Worm (Caenorhabditis elegans) whole organism, L3 larva: ENCODE data around the gene cec-1.
A peak's percentile ranks its signal among the peaks of the same experiment; 100 is the strongest.

Experiments
- R02D3.7 ChIP-seq: fragments of 150-350 bp; optimal IDR thresholded peaks from 2 replicates; lab custom pipeline; 2014; ENCODE audit warnings: missing biosample characterization, missing genetic modification characterization
- aly-2 ChIP-seq: fragments of 150-350 bp; optimal IDR thresholded peaks from 2 replicates; lab custom pipeline; 2014; ENCODE audit warnings: missing biosample characterization, missing genetic modification characterization
- ceh-16 ChIP-seq: sonication (generic microtip); optimal IDR thresholded peaks from 2 replicates; lab custom pipeline; 2017; ENCODE audit warnings: missing biosample characterization, missing genetic modification characterization
- ceh-28 ChIP-seq: fragments of 150-350 bp; optimal IDR thresholded peaks from 2 replicates; lab custom pipeline; 2014; ENCODE audit warnings: missing biosample characterization, missing genetic modification reagents, missing genetic modification characterization
- ceh-82 ChIP-seq: fragments of 150-350 bp; optimal IDR thresholded peaks from 2 replicates; lab custom pipeline; 2014; ENCODE audit warnings: missing biosample characterization, missing genetic modification characterization
- ceh-9 ChIP-seq: sonication (generic microtip); optimal IDR thresholded peaks from 2 replicates; lab custom pipeline; 2018; ENCODE audit warnings: missing biosample characterization, missing genetic modification characterization
- egl-27 ChIP-seq: sonication (generic microtip); optimal IDR thresholded peaks from 4 replicates; lab custom pipeline; 2017; ENCODE audit warnings: missing biosample characterization, missing genetic modification reagents, missing genetic modification characterization
- egl-5 ChIP-seq: fragments of 150-350 bp; optimal IDR thresholded peaks from 2 replicates; lab custom pipeline; 2017; ENCODE audit warnings: missing biosample characterization, missing genetic modification reagents, missing genetic modification characterization, inconsistent platforms
- elt-1 ChIP-seq: fragments of 150-350 bp; optimal IDR thresholded peaks from 2 replicates; lab custom pipeline; 2014; ENCODE audit warnings: missing biosample characterization, missing genetic modification characterization
- elt-2 ChIP-seq: sonication (generic microtip); optimal IDR thresholded peaks from 2 replicates; lab custom pipeline; 2016; ENCODE audit warnings: missing genetic modification reagents, mild to moderate bottlenecking, missing genetic modification characterization, missing compliant biosample characterization
- elt-3 ChIP-seq, 3 experiments: fragments of 150-350 bp in 1 of 3; sonication (generic microtip) in 2 of 3; optimal IDR thresholded peaks; 2 replicates in 2 of 3; 4 replicates in 1 of 3; lab custom pipeline; 2014 to 2017; ENCODE audit warnings: missing biosample characterization in 3 of 3, missing genetic modification characterization in 3 of 3
- eor-1 ChIP-seq, 2 experiments: fragments of 150-350 bp; optimal IDR thresholded peaks; 2 replicates each; lab custom pipeline; 2014 to 2018; ENCODE audit warnings: missing biosample characterization in 2 of 2, missing genetic modification characterization in 2 of 2
- fkh-10 ChIP-seq: sonication (generic microtip); optimal IDR thresholded peaks from 2 replicates; lab custom pipeline; 2017; ENCODE audit warnings: missing biosample characterization, missing genetic modification reagents, missing genetic modification characterization
- fos-1 ChIP-seq: fragments of 150-350 bp; optimal IDR thresholded peaks from 2 replicates; lab custom pipeline; 2014; ENCODE audit warnings: missing biosample characterization, missing genetic modification characterization
- hmg-11 ChIP-seq: sonication (generic microtip); optimal IDR thresholded peaks from 2 replicates; lab custom pipeline; 2016; ENCODE audit warnings: missing genetic modification characterization, missing compliant biosample characterization
- jun-1 ChIP-seq: fragments of 150-350 bp; optimal IDR thresholded peaks from 2 replicates; lab custom pipeline; 2014; ENCODE audit warnings: missing biosample characterization, missing genetic modification reagents, missing genetic modification characterization
- lin-15B ChIP-seq: fragments of 150-350 bp; optimal IDR thresholded peaks from 2 replicates; lab custom pipeline; 2014; ENCODE audit warnings: missing biosample characterization, missing genetic modification characterization
- lin-39 ChIP-seq: fragments of 150-350 bp; optimal IDR thresholded peaks from 2 replicates; lab custom pipeline; 2018; ENCODE audit warnings: missing biosample characterization, missing genetic modification reagents, missing genetic modification characterization
- lsy-12 ChIP-seq: sonication (generic microtip); optimal IDR thresholded peaks from 2 replicates; lab custom pipeline; 2016; ENCODE audit warnings: mild to moderate bottlenecking, missing genetic modification characterization, missing compliant biosample characterization
- mdl-1 ChIP-seq: fragments of 150-350 bp; optimal IDR thresholded peaks from 2 replicates; lab custom pipeline; 2014; ENCODE audit warnings: missing biosample characterization, missing genetic modification characterization
- mml-1 ChIP-seq: fragments of 150-350 bp; sonication (generic microtip); optimal IDR thresholded peaks from 3 replicates; lab custom pipeline; 2014; ENCODE audit warnings: missing biosample characterization, missing genetic modification characterization
- nfya-1 ChIP-seq: sonication (generic microtip); optimal IDR thresholded peaks from 2 replicates; lab custom pipeline; 2017; ENCODE audit warnings: missing genetic modification characterization, mild to moderate bottlenecking, missing compliant biosample characterization, antibody characterized with exemption, moderate library complexity; ENCODE audit not compliant: insufficient read depth
- nhr-11 ChIP-seq: fragments of 150-350 bp; optimal IDR thresholded peaks from 2 replicates; lab custom pipeline; 2014; ENCODE audit warnings: missing biosample characterization, missing genetic modification characterization
- nhr-12 ChIP-seq: fragments of 150-350 bp; optimal IDR thresholded peaks from 2 replicates; lab custom pipeline; 2014; ENCODE audit warnings: missing biosample characterization, missing genetic modification characterization
- nhr-237 ChIP-seq: fragments of 150-350 bp; optimal IDR thresholded peaks from 2 replicates; lab custom pipeline; 2014; ENCODE audit warnings: missing biosample characterization, missing genetic modification characterization
- nhr-25 ChIP-seq: sonication (generic microtip); optimal IDR thresholded peaks from 2 replicates; lab custom pipeline; 2017; ENCODE audit warnings: missing biosample characterization, missing genetic modification characterization
- nhr-28 ChIP-seq: fragments of 150-350 bp; optimal IDR thresholded peaks from 2 replicates; lab custom pipeline; 2014; ENCODE audit warnings: missing biosample characterization, missing genetic modification characterization
- nhr-43 ChIP-seq: sonication (generic microtip); optimal IDR thresholded peaks from 2 replicates; lab custom pipeline; 2016; ENCODE audit warnings: mild to moderate bottlenecking, missing genetic modification characterization, missing compliant biosample characterization; ENCODE audit not compliant: poor library complexity, severe bottlenecking
- nhr-76 ChIP-seq: fragments of 150-350 bp; sonication (generic microtip); optimal IDR thresholded peaks from 5 replicates; lab custom pipeline; 2014; ENCODE audit warnings: missing biosample characterization, missing genetic modification characterization
- pha-4 ChIP-seq: fragments of 150-350 bp; optimal IDR thresholded peaks from 2 replicates; lab custom pipeline; 2014; ENCODE audit warnings: missing biosample characterization, missing genetic modification reagents, missing genetic modification characterization
- pqm-1 ChIP-seq: fragments of 150-350 bp; optimal IDR thresholded peaks from 2 replicates; lab custom pipeline; 2017; ENCODE audit warnings: missing biosample characterization, missing genetic modification characterization, inconsistent platforms
- sea-2 ChIP-seq: fragments of 150-350 bp; sonication (generic microtip); optimal IDR thresholded peaks from 4 replicates; lab custom pipeline; 2014; ENCODE audit warnings: missing biosample characterization, missing genetic modification reagents, missing genetic modification characterization
- skn-1 ChIP-seq: fragments of 150-350 bp; optimal IDR thresholded peaks from 2 replicates; lab custom pipeline; 2014; ENCODE audit warnings: missing biosample characterization, missing genetic modification characterization
- snpc-4 ChIP-seq: fragments of 150-350 bp; optimal IDR thresholded peaks from 2 replicates; lab custom pipeline; 2014; ENCODE audit warnings: missing biosample characterization, missing genetic modification characterization
- tbx-2 ChIP-seq: sonication (generic microtip); optimal IDR thresholded peaks from 2 replicates; lab custom pipeline; 2016; ENCODE audit warnings: mild to moderate bottlenecking, missing genetic modification characterization, missing compliant biosample characterization
- unc-62 ChIP-seq: fragments of 150-350 bp; sonication (generic microtip); optimal IDR thresholded peaks from 4 replicates; lab custom pipeline; 2014; ENCODE audit warnings: missing biosample characterization, missing genetic modification reagents, missing genetic modification characterization
- ztf-4 ChIP-seq: fragments of 150-350 bp; optimal IDR thresholded peaks from 2 replicates; lab custom pipeline; 2014; ENCODE audit warnings: missing biosample characterization, missing genetic modification characterization

The cec-1 gene

DNA sequence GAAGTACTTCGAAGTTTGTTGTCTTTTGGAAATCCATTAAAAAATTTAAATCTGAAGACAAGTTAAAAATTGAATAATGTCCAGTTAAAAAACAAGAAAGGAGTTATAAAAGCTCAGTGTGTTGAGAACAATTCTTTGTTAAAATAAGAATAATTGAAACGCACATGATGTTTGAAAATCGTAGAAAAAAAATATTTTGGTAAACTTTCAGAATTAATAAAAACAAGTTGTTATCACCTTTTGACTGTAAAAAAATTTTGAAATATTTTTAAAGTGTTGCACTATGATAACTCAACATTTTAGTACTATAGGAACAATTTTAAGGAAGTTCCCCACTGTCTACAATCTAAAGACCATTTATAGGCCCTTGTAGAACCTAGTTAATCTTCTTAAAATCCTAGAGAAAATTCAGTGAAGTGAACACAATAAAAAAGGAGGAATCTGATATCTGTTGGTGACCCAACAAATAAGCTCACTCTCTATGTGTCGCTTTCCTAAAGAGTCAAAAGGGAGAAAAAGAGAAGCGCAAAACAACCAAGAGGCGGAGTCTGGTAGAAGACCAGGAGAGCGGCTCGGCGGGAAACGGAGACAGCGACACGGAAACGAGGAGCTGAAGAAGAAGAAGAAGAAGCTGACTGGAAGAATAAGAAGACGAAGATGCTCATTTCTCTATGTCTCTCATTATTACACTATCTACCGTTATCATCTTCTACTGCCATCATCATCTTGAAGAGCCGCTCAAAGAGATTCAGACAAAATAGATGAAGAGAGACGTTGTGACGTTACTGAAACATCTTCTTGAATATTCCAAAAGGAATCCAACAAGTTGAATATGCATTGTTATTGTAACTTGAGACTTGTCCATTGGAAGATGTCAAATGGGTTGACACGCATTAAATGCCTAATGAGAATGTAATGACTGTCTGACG, 31.5 kb upstream of the cec-1 start, which contains the start of gene ZK353.10:
ZK353.10 (minus strand) TSS at position 51 of the 929 bp plus-strand sequence.
- TF ChIP-seq nhr-11 (tag; lab: Kevin White, UChicago) (no peak), nhr-43 (no peak), lin-39 (peak; percentile 10), lin-15B (tag; lab: Kevin White, UChicago) (peak; percentile 7), skn-1 (tag; lab: Kevin White, UChicago) (peak; percentile 39), elt-1 (no peak)

DNA sequence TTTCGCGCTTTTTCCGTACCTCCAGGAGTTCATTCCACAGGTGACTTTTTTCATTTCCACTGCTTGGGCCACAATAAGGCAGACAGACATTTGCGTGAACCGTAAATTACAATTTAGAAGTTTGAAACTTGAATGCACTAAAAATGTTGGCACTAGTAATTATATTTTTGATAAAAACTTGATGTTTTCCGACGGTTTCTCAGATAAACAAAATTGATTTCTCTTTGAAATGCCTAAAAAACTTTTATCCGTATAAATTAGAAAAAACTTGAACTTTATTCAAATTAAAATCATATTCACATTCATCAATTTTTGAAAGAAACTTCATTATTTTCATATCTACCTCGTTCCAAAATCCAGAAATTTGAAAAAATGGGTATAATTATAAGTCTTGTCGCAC, 30.4 kb upstream of the cec-1 start, which contains the start of gene ZK353.3:
ZK353.3 (plus strand) TSS at position 301 of the 400 bp plus-strand sequence.
- TF ChIP-seq egl-27 = no peak
- no peak for TF ChIP-seq mml-1 (tag; lab: Kevin White, UChicago)
- no peak for TF ChIP-seq sea-2
- TF ChIP-seq lin-39 = no peak
- TF ChIP-seq tbx-2 (tag; lab: Kevin White, UChicago) = no peak

DNA sequence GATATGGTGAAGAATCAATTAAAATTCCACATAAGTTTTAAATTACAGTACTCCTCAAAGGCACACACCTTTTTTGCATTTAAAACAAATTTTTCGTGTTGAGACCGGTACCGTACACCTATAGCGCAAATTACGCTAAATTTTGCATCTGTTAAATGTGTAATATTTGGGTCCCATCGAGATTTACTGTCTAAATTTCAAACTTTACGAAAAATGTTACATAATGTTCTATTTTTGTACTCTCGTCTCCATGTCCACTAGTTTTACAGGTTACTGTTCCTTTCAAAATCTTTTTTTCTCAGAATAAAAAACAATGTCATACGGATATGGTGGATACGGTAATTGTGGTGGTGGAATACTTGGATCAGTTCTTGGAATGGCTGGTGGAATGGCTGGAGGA, 27.7 kb upstream of the cec-1 start, which contains the start of gene ZK353.2:
ZK353.2 (plus strand) TSS at position 301 of the 400 bp plus-strand sequence.
- TF ChIP-seq nhr-237 (tag; lab: Kevin White, UChicago) (no peak), egl-5 (tag; lab: Kevin White, UChicago) (no peak), sea-2 (no peak), elt-3 (tag; optimal IDR thresholded peaks at IDR 0.05; lab: Kevin White, UChicago) (no peak), fos-1 (no peak), mml-1 (tag; lab: Kevin White, UChicago) (no peak)

DNA sequence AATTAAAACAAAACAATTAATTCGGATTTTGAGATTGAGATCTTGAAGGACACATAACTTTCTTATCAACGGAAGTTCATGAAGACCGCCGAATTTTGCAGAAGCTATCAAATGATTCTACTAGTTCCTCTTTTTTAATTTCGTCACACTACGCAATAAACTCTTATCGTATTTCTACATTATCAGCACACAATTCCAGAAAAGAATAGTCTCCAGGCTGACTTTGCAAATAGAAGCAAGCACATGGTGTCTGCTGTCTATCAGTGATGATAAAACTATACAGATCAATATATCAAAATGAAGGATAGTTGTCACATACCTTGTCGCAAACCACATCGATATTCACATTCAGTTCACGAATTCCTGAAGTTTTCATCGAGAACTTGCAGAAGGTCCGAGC, 25.7 kb upstream of the cec-1 start:
- TF ChIP-seq unc-62 (GFP tag; lab: Kevin White, UChicago) = no peak
- no peak for TF ChIP-seq egl-5 (tag; lab: Kevin White, UChicago)
- TF ChIP-seq nhr-12 (tag; lab: Kevin White, UChicago) = no peak
- no peak for TF ChIP-seq mdl-1 (tag; lab: Kevin White, UChicago)
- TF ChIP-seq nhr-11 (tag; lab: Kevin White, UChicago) = no peak
- no peak for TF ChIP-seq eor-1 (tag; optimal IDR thresholded peaks at IDR 0.05; lab: Kevin White, UChicago)
- no peak for TF ChIP-seq ceh-28 (tag; lab: Kevin White, UChicago)
- peak; percentile 60 for TF ChIP-seq jun-1
- TF ChIP-seq nfya-1 (tag; lab: Kevin White, UChicago) = peak; percentile 5
- no peak for TF ChIP-seq R02D3.7 (tag; lab: Kevin White, UChicago)
- TF ChIP-seq nhr-25 = no peak
- TF ChIP-seq skn-1 (tag; lab: Kevin White, UChicago) = peak; percentile 13
- no peak for TF ChIP-seq hmg-11 (tag; lab: Kevin White, UChicago)
- no peak for TF ChIP-seq fkh-10 (GFP tag; lab: Kevin White, UChicago)
- no peak for TF ChIP-seq ceh-82 (tag; lab: Kevin White, UChicago)
- no peak for TF ChIP-seq lin-15B (tag; lab: Kevin White, UChicago)
- TF ChIP-seq nhr-43 = no peak
- TF ChIP-seq pqm-1 (tag; lab: Kevin White, UChicago) = peak; percentile 94
- no peak for TF ChIP-seq nhr-237 (tag; lab: Kevin White, UChicago)
- peak; percentile 53 for TF ChIP-seq pha-4 (tag; lab: Kevin White, UChicago)
- TF ChIP-seq elt-1 = no peak
- no peak for TF ChIP-seq fos-1
- peak; percentile 95 for TF ChIP-seq elt-2
- TF ChIP-seq mml-1 (tag; lab: Kevin White, UChicago) = no peak
- no peak for TF ChIP-seq ceh-9 (tag; lab: Kevin White, UChicago)
- no peak for TF ChIP-seq ceh-16 (tag; lab: Kevin White, UChicago)
- TF ChIP-seq, all 47 proteins: peak for 6

DNA sequence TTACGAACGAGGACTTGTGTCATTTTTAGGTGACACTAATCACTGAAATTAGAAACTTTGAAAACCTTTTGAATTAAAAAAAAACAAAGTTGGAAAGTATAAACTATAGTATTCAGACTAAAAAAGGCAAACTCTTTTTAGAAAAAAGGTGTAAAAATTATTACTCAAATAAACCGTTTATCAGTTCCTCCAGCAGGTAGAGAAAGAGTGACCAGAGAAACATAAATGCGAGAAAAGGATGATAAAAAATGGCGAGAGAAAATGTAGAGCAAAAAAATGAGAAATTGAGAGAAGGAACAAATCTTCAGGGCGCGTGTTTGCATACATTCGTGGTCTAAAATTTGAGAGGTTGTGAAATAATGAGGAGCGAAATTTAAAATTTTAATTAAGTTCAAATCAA, 24.2 kb upstream of the cec-1 start, which contains the start of gene lap-1:
lap-1 (minus strand) TSS at position 42 of the 400 bp plus-strand sequence.
- TF ChIP-seq hmg-11 (tag; lab: Kevin White, UChicago) = no peak
- no peak for TF ChIP-seq aly-2 (tag; lab: Kevin White, UChicago)
- no peak for TF ChIP-seq fos-1
- peak; percentile 7 for TF ChIP-seq pqm-1 (tag; lab: Kevin White, UChicago)
- no peak for TF ChIP-seq nhr-28 (tag; lab: Kevin White, UChicago)
- peak; percentile 40 for TF ChIP-seq elt-2
- TF ChIP-seq R02D3.7 (tag; lab: Kevin White, UChicago) = no peak
- TF ChIP-seq ceh-16 (tag; lab: Kevin White, UChicago) = no peak
- peak; percentile 18 for TF ChIP-seq pha-4 (tag; lab: Kevin White, UChicago)
- TF ChIP-seq lin-15B (tag; lab: Kevin White, UChicago) = no peak
- no peak for TF ChIP-seq nhr-25
- no peak for TF ChIP-seq nfya-1 (tag; lab: Kevin White, UChicago)
- TF ChIP-seq lsy-12 (tag; lab: Kevin White, UChicago) = no peak
- TF ChIP-seq eor-1 (tag; optimal IDR thresholded peaks at IDR 0.05; lab: Kevin White, UChicago) = no peak
- no peak for TF ChIP-seq snpc-4 (tag; lab: Kevin White, UChicago)
- TF ChIP-seq nhr-237 (tag; lab: Kevin White, UChicago) = no peak
- TF ChIP-seq nhr-76 (tag; lab: Kevin White, UChicago) = no peak
- TF ChIP-seq ztf-4 (tag; lab: Kevin White, UChicago) = no peak
